Worm (Caenorhabditis elegans) whole organism, L3 larva: ENCODE measurements around the gene VM106R.1.

Source experiments
- ZK546.5 ChIP-seq: sonication (generic microtip); optimal IDR thresholded peaks from 2 replicates; lab custom pipeline; 2017; ENCODE audit warnings: missing biosample characterization, missing genetic modification characterization
- aly-2 ChIP-seq: fragments of 150-350 bp; optimal IDR thresholded peaks from 2 replicates; lab custom pipeline; 2014; ENCODE audit warnings: missing biosample characterization, missing genetic modification characterization
- ceh-16 ChIP-seq: sonication (generic microtip); optimal IDR thresholded peaks from 2 replicates; lab custom pipeline; 2017; ENCODE audit warnings: missing biosample characterization, missing genetic modification characterization
- ceh-28 ChIP-seq: fragments of 150-350 bp; optimal IDR thresholded peaks from 2 replicates; lab custom pipeline; 2014; ENCODE audit warnings: missing biosample characterization, missing genetic modification reagents, missing genetic modification characterization
- ceh-9 ChIP-seq: sonication (generic microtip); optimal IDR thresholded peaks from 2 replicates; lab custom pipeline; 2018; ENCODE audit warnings: missing biosample characterization, missing genetic modification characterization
- daf-12 ChIP-seq: fragments of 150-350 bp; optimal IDR thresholded peaks from 2 replicates; lab custom pipeline; 2014; ENCODE audit warnings: missing biosample characterization, missing genetic modification reagents, missing genetic modification characterization
- egl-27 ChIP-seq: sonication (generic microtip); optimal IDR thresholded peaks from 4 replicates; lab custom pipeline; 2017; ENCODE audit warnings: missing biosample characterization, missing genetic modification reagents, missing genetic modification characterization
- elt-1 ChIP-seq: fragments of 150-350 bp; optimal IDR thresholded peaks from 2 replicates; lab custom pipeline; 2014; ENCODE audit warnings: missing biosample characterization, missing genetic modification characterization
- elt-2 ChIP-seq: sonication (generic microtip); optimal IDR thresholded peaks from 2 replicates; lab custom pipeline; 2016; ENCODE audit warnings: missing genetic modification reagents, mild to moderate bottlenecking, missing genetic modification characterization, missing compliant biosample characterization
- elt-3 ChIP-seq, 3 experiments: fragments of 150-350 bp in 1 of 3; sonication (generic microtip) in 2 of 3; optimal IDR thresholded peaks; 2 replicates in 2 of 3; 4 replicates in 1 of 3; lab custom pipeline; 2014 to 2017; ENCODE audit warnings: missing biosample characterization in 3 of 3, missing genetic modification characterization in 3 of 3
- eor-1 ChIP-seq, 2 experiments: fragments of 150-350 bp; optimal IDR thresholded peaks; 2 replicates each; lab custom pipeline; 2014 to 2018; ENCODE audit warnings: missing biosample characterization in 2 of 2, missing genetic modification characterization in 2 of 2
- fkh-10 ChIP-seq: sonication (generic microtip); optimal IDR thresholded peaks from 2 replicates; lab custom pipeline; 2017; ENCODE audit warnings: missing biosample characterization, missing genetic modification reagents, missing genetic modification characterization
- fkh-2 ChIP-seq: fragments of 150-350 bp; optimal IDR thresholded peaks from 2 replicates; lab custom pipeline; 2014; ENCODE audit warnings: missing biosample characterization, missing genetic modification reagents, missing genetic modification characterization
- fos-1 ChIP-seq: fragments of 150-350 bp; optimal IDR thresholded peaks from 2 replicates; lab custom pipeline; 2014; ENCODE audit warnings: missing biosample characterization, missing genetic modification characterization
- jun-1 ChIP-seq: fragments of 150-350 bp; optimal IDR thresholded peaks from 2 replicates; lab custom pipeline; 2014; ENCODE audit warnings: missing biosample characterization, missing genetic modification reagents, missing genetic modification characterization
- lin-15B ChIP-seq: fragments of 150-350 bp; optimal IDR thresholded peaks from 2 replicates; lab custom pipeline; 2014; ENCODE audit warnings: missing biosample characterization, missing genetic modification characterization
- lin-39 ChIP-seq: fragments of 150-350 bp; optimal IDR thresholded peaks from 2 replicates; lab custom pipeline; 2018; ENCODE audit warnings: missing biosample characterization, missing genetic modification reagents, missing genetic modification characterization
- mdl-1 ChIP-seq: fragments of 150-350 bp; optimal IDR thresholded peaks from 2 replicates; lab custom pipeline; 2014; ENCODE audit warnings: missing biosample characterization, missing genetic modification characterization
- mml-1 ChIP-seq: fragments of 150-350 bp; sonication (generic microtip); optimal IDR thresholded peaks from 3 replicates; lab custom pipeline; 2014; ENCODE audit warnings: missing biosample characterization, missing genetic modification characterization
- nfya-1 ChIP-seq: sonication (generic microtip); optimal IDR thresholded peaks from 2 replicates; lab custom pipeline; 2017; ENCODE audit warnings: missing genetic modification characterization, mild to moderate bottlenecking, missing compliant biosample characterization, antibody characterized with exemption, moderate library complexity; ENCODE audit not compliant: insufficient read depth
- nhr-12 ChIP-seq: fragments of 150-350 bp; optimal IDR thresholded peaks from 2 replicates; lab custom pipeline; 2014; ENCODE audit warnings: missing biosample characterization, missing genetic modification characterization
- nhr-23 ChIP-seq: fragments of 150-350 bp; optimal IDR thresholded peaks from 2 replicates; lab custom pipeline; 2014; ENCODE audit warnings: missing biosample characterization, missing genetic modification reagents, missing genetic modification characterization
- nhr-237 ChIP-seq: fragments of 150-350 bp; optimal IDR thresholded peaks from 2 replicates; lab custom pipeline; 2014; ENCODE audit warnings: missing biosample characterization, missing genetic modification characterization
- nhr-25 ChIP-seq: sonication (generic microtip); optimal IDR thresholded peaks from 2 replicates; lab custom pipeline; 2017; ENCODE audit warnings: missing biosample characterization, missing genetic modification characterization
- nhr-43 ChIP-seq: sonication (generic microtip); optimal IDR thresholded peaks from 2 replicates; lab custom pipeline; 2016; ENCODE audit warnings: mild to moderate bottlenecking, missing genetic modification characterization, missing compliant biosample characterization; ENCODE audit not compliant: poor library complexity, severe bottlenecking
- nhr-67 ChIP-seq: fragments of 150-350 bp; optimal IDR thresholded peaks from 2 replicates; lab custom pipeline; 2014; ENCODE audit warnings: missing biosample characterization, missing genetic modification characterization
- nhr-77 ChIP-seq: fragments of 150-350 bp; optimal IDR thresholded peaks from 2 replicates; lab custom pipeline; 2014; ENCODE audit warnings: missing biosample characterization, missing genetic modification characterization
- pha-4 ChIP-seq: fragments of 150-350 bp; optimal IDR thresholded peaks from 2 replicates; lab custom pipeline; 2014; ENCODE audit warnings: missing biosample characterization, missing genetic modification reagents, missing genetic modification characterization
- pqm-1 ChIP-seq: fragments of 150-350 bp; optimal IDR thresholded peaks from 2 replicates; lab custom pipeline; 2017; ENCODE audit warnings: missing biosample characterization, missing genetic modification characterization, inconsistent platforms
- sea-2 ChIP-seq: fragments of 150-350 bp; sonication (generic microtip); optimal IDR thresholded peaks from 4 replicates; lab custom pipeline; 2014; ENCODE audit warnings: missing biosample characterization, missing genetic modification reagents, missing genetic modification characterization
- skn-1 ChIP-seq: fragments of 150-350 bp; optimal IDR thresholded peaks from 2 replicates; lab custom pipeline; 2014; ENCODE audit warnings: missing biosample characterization, missing genetic modification characterization
- snpc-4 ChIP-seq: fragments of 150-350 bp; optimal IDR thresholded peaks from 2 replicates; lab custom pipeline; 2014; ENCODE audit warnings: missing biosample characterization, missing genetic modification characterization
- tbx-2 ChIP-seq: sonication (generic microtip); optimal IDR thresholded peaks from 2 replicates; lab custom pipeline; 2016; ENCODE audit warnings: mild to moderate bottlenecking, missing genetic modification characterization, missing compliant biosample characterization
- unc-39 ChIP-seq: sonication (generic microtip); optimal IDR thresholded peaks from 4 replicates; lab custom pipeline; 2017; ENCODE audit warnings: missing biosample characterization, missing genetic modification characterization
- unc-62 ChIP-seq: fragments of 150-350 bp; sonication (generic microtip); optimal IDR thresholded peaks from 4 replicates; lab custom pipeline; 2014; ENCODE audit warnings: missing biosample characterization, missing genetic modification reagents, missing genetic modification characterization
- zag-1 ChIP-seq: fragments of 150-350 bp; optimal IDR thresholded peaks from 2 replicates; lab custom pipeline; 2014; ENCODE audit warnings: missing biosample characterization, missing genetic modification characterization
- ztf-4 ChIP-seq: fragments of 150-350 bp; optimal IDR thresholded peaks from 2 replicates; lab custom pipeline; 2014; ENCODE audit warnings: missing biosample characterization, missing genetic modification characterization

The VM106R.1 gene

DNA sequence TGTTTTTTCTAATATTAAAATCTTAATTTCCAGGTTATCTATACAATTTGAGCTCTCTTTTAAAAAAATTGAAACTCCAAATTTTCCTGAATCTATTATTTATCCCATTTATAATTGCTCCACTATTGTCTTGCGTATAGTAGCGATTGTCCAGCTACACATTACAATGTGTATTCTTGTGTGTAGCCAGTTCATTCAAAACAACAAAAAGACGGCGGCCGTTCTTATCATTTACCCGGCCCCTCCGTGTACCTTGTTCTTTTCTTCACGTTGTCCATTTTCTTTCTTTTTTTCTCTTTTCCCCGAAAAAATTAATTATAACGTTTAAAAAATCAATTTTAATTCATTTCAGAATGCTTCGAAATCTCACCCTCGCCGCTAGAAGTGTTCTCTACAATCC is 8.3 kb downstream of the VM106R.1 start, which contains the start of gene ech-4:
TSS of gene ech-4 (plus strand) at position 353 of the 400 bp plus-strand sequence.
- TF ChIP-seq aly-2 (tag; lab: Kevin White, UChicago) (no peak), sea-2 (GFP tag; lab: Kevin White, UChicago) (no peak), nhr-77 (no peak), nhr-67 (no peak), pha-4 (peak; percentile 11), ceh-9 (tag; lab: Kevin White, UChicago) (no peak), ceh-16 (tag; lab: Kevin White, UChicago) (no peak), jun-1 (tag; lab: Kevin White, UChicago) (peak; percentile 3), elt-2 (tag; lab: Kevin White, UChicago) (peak; percentile 47), ceh-28 (tag; lab: Kevin White, UChicago) (no peak), nhr-237 (tag; lab: Kevin White, UChicago) (no peak)

DNA sequence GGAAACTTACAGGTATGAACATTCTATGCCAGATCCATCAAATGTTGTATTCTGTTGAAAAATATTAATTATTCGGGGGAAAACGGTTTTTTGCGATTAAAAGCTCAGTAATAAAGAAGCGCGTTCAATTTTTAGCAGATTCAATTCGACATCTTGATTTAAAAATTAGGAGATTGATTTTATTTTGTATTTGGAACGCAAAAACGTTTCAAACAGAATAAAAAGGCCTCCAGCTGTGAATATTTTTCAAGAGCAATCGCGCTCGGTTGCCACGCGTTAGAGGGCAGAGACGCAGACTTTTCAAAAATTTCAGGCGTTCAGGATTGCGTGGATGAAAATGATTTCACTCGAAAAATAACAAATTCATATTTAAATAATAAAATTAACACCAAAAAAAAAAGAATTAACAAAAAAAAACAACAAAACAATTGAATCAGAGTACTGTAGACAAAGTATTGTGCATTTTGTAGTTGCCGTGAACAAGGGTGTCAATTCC is 9.0 kb downstream of the VM106R.1 start, which contains the start of gene R06F6.8:
TSS of gene R06F6.8 (minus strand) at position 51 of the 496 bp plus-strand sequence.
- TF ChIP-seq elt-2 (tag; lab: Kevin White, UChicago) (no peak), lin-15B (tag; lab: Kevin White, UChicago) (peak; percentile 50), fos-1 (tag; lab: Kevin White, UChicago) (no peak), nfya-1 (peak; percentile 47), unc-62 (GFP tag; lab: Kevin White, UChicago) (no peak), nhr-237 (tag; lab: Kevin White, UChicago) (no peak), lin-39 (tag; lab: Kevin White, UChicago) (peak; percentile 19), pha-4 (peak; percentile 32), eor-1 (tag; optimal IDR thresholded peaks at IDR 0.05; lab: Kevin White, UChicago) (no peak), snpc-4 (tag; lab: Kevin White, UChicago) (peak; percentile 20), mml-1 (no peak), ceh-16 (tag; lab: Kevin White, UChicago) (no peak)

DNA sequence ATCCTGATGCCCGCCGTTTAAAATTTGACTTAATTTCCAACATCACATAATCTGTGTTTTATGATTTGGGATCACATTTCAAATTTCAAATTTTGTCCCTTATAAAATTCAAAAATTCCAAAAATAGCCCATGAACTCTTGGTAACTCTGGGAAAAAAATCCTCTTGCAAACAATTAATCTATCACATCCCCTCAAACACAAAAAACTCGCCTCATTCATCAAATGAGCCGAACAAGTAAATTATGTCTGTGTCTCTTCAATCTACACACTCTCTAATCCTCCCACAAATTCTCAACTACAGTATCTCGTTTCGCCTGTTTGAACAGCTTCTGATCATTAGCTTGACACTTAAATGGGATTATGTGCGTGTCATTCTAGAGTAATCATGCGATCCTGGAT is 18.3 kb downstream of the VM106R.1 start, which contains the start of gene msrp-7:
TSS of gene msrp-7 (plus strand) at position 301 of the 400 bp plus-strand sequence.
- TF ChIP-seq pqm-1 (no peak), sea-2 (GFP tag; lab: Kevin White, UChicago) (no peak), nhr-43 (no peak), egl-27 (tag; lab: Kevin White, UChicago) (no peak), nhr-77 (no peak), fkh-2 (tag; lab: Kevin White, UChicago) (no peak), skn-1 (no peak), nhr-25 (tag; lab: Kevin White, UChicago) (no peak), ceh-28 (tag; lab: Kevin White, UChicago) (no peak), aly-2 (tag; lab: Kevin White, UChicago) (no peak), ceh-9 (tag; lab: Kevin White, UChicago) (no peak), elt-3 (tag; optimal IDR thresholded peaks at IDR 0.05; lab: Kevin White, UChicago) (no peak), elt-1 (no peak), pha-4 (no peak), nhr-23 (tag; lab: Kevin White, UChicago) (no peak), lin-15B (tag; lab: Kevin White, UChicago) (no peak), fkh-10 (no peak)

DNA sequence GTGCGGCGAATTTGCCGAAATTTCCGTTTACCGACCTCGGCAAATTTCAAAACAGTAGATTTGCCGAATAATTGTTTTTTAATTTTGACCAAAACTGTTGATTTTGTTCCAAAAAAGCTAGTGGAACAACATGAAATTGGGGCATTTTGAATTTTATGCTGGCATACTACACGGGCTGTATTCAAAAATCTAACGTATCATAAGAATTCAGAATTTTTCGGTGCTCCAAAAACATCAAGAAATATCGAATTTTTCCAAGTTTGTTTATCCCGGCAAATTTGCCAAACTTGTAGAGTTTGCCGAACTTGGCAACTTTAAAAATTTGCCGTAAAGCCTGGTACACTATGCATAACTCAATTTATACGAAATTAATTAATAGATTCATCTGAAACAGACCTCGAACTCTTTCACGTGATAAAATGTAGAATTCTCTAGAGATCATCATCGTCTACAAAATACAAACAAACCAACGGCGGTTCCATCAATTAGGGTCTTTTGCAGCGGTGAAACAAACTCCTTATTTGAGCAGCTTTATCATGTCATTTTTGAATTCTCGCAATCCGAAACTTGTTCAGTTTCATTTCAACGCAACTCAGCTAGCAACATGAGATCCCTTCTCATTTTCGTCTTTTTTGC is 20.2 kb downstream of the VM106R.1 start, which contains the start of gene R06F6.14:
TSS of gene R06F6.14 (plus strand) at position 586 of the 636 bp plus-strand sequence.
- no peak for TF ChIP-seq lin-15B (tag; lab: Kevin White, UChicago)
- TF ChIP-seq nhr-25 (tag; lab: Kevin White, UChicago), result no peak
- no peak for TF ChIP-seq pha-4
- no peak for TF ChIP-seq ztf-4 (tag; lab: Kevin White, UChicago)
- TF ChIP-seq unc-39 (tag; lab: Kevin White, UChicago), result no peak
- TF ChIP-seq nhr-23 (tag; lab: Kevin White, UChicago), result no peak
- no peak for TF ChIP-seq nhr-12 (tag; lab: Kevin White, UChicago)
- TF ChIP-seq egl-27 (tag; lab: Kevin White, UChicago), result no peak
- TF ChIP-seq mdl-1, result no peak
- no peak for TF ChIP-seq ZK546.5 (tag; lab: Kevin White, UChicago)
- no peak for TF ChIP-seq zag-1 (tag; lab: Kevin White, UChicago)
- TF ChIP-seq elt-1, result no peak
- TF ChIP-seq daf-12, result no peak
- TF ChIP-seq tbx-2 (tag; lab: Kevin White, UChicago), result no peak
- TF ChIP-seq sea-2 (GFP tag; lab: Kevin White, UChicago), result no peak
- TF ChIP-seq fkh-10, result no peak
- no peak for TF ChIP-seq nfya-1
- TF ChIP-seq nhr-67, result no peak
- TF ChIP-seq ceh-9 (tag; lab: Kevin White, UChicago), result no peak
